Worm (Caenorhabditis elegans) whole organism, L3 larva: ENCODE results near the gene gem-1.

Source experiments
- R02D3.7 ChIP-seq: fragments of 150-350 bp; optimal IDR thresholded peaks from 2 replicates; lab custom pipeline; 2014; ENCODE audit warnings: missing biosample characterization, missing genetic modification characterization
- aly-2 ChIP-seq: fragments of 150-350 bp; optimal IDR thresholded peaks from 2 replicates; lab custom pipeline; 2014; ENCODE audit warnings: missing biosample characterization, missing genetic modification characterization
- ama-1 ChIP-seq: fragments of 150-350 bp; optimal IDR thresholded peaks from 2 replicates; lab custom pipeline; 2018
- ceh-16 ChIP-seq: sonication (generic microtip); optimal IDR thresholded peaks from 2 replicates; lab custom pipeline; 2017; ENCODE audit warnings: missing biosample characterization, missing genetic modification characterization
- ceh-82 ChIP-seq: fragments of 150-350 bp; optimal IDR thresholded peaks from 2 replicates; lab custom pipeline; 2014; ENCODE audit warnings: missing biosample characterization, missing genetic modification characterization
- ceh-9 ChIP-seq: sonication (generic microtip); optimal IDR thresholded peaks from 2 replicates; lab custom pipeline; 2018; ENCODE audit warnings: missing biosample characterization, missing genetic modification characterization
- egl-5 ChIP-seq: fragments of 150-350 bp; optimal IDR thresholded peaks from 2 replicates; lab custom pipeline; 2017; ENCODE audit warnings: missing biosample characterization, missing genetic modification reagents, missing genetic modification characterization, inconsistent platforms
- elt-1 ChIP-seq: fragments of 150-350 bp; optimal IDR thresholded peaks from 2 replicates; lab custom pipeline; 2014; ENCODE audit warnings: missing biosample characterization, missing genetic modification characterization
- elt-2 ChIP-seq: sonication (generic microtip); optimal IDR thresholded peaks from 2 replicates; lab custom pipeline; 2016; ENCODE audit warnings: missing genetic modification reagents, mild to moderate bottlenecking, missing genetic modification characterization, missing compliant biosample characterization
- elt-3 ChIP-seq, 3 experiments: fragments of 150-350 bp in 1 of 3; sonication (generic microtip) in 2 of 3; optimal IDR thresholded peaks; 2 replicates in 2 of 3; 4 replicates in 1 of 3; lab custom pipeline; 2014 to 2017; ENCODE audit warnings: missing biosample characterization in 3 of 3, missing genetic modification characterization in 3 of 3
- eor-1 ChIP-seq, 2 experiments: fragments of 150-350 bp; optimal IDR thresholded peaks; 2 replicates each; lab custom pipeline; 2014 to 2018; ENCODE audit warnings: missing biosample characterization in 2 of 2, missing genetic modification characterization in 2 of 2
- fkh-10 ChIP-seq: sonication (generic microtip); optimal IDR thresholded peaks from 2 replicates; lab custom pipeline; 2017; ENCODE audit warnings: missing biosample characterization, missing genetic modification reagents, missing genetic modification characterization
- fkh-2 ChIP-seq: fragments of 150-350 bp; optimal IDR thresholded peaks from 2 replicates; lab custom pipeline; 2014; ENCODE audit warnings: missing biosample characterization, missing genetic modification reagents, missing genetic modification characterization
- fos-1 ChIP-seq: fragments of 150-350 bp; optimal IDR thresholded peaks from 2 replicates; lab custom pipeline; 2014; ENCODE audit warnings: missing biosample characterization, missing genetic modification characterization
- hmg-11 ChIP-seq: sonication (generic microtip); optimal IDR thresholded peaks from 2 replicates; lab custom pipeline; 2016; ENCODE audit warnings: missing genetic modification characterization, missing compliant biosample characterization
- jun-1 ChIP-seq: fragments of 150-350 bp; optimal IDR thresholded peaks from 2 replicates; lab custom pipeline; 2014; ENCODE audit warnings: missing biosample characterization, missing genetic modification reagents, missing genetic modification characterization
- lin-15B ChIP-seq: fragments of 150-350 bp; optimal IDR thresholded peaks from 2 replicates; lab custom pipeline; 2014; ENCODE audit warnings: missing biosample characterization, missing genetic modification characterization
- lin-39 ChIP-seq: fragments of 150-350 bp; optimal IDR thresholded peaks from 2 replicates; lab custom pipeline; 2018; ENCODE audit warnings: missing biosample characterization, missing genetic modification reagents, missing genetic modification characterization
- lsy-12 ChIP-seq: sonication (generic microtip); optimal IDR thresholded peaks from 2 replicates; lab custom pipeline; 2016; ENCODE audit warnings: mild to moderate bottlenecking, missing genetic modification characterization, missing compliant biosample characterization
- mml-1 ChIP-seq: fragments of 150-350 bp; sonication (generic microtip); optimal IDR thresholded peaks from 3 replicates; lab custom pipeline; 2014; ENCODE audit warnings: missing biosample characterization, missing genetic modification characterization
- nfya-1 ChIP-seq: sonication (generic microtip); optimal IDR thresholded peaks from 2 replicates; lab custom pipeline; 2017; ENCODE audit warnings: missing genetic modification characterization, mild to moderate bottlenecking, missing compliant biosample characterization, antibody characterized with exemption, moderate library complexity; ENCODE audit not compliant: insufficient read depth
- nhr-12 ChIP-seq: fragments of 150-350 bp; optimal IDR thresholded peaks from 2 replicates; lab custom pipeline; 2014; ENCODE audit warnings: missing biosample characterization, missing genetic modification characterization
- nhr-23 ChIP-seq: fragments of 150-350 bp; optimal IDR thresholded peaks from 2 replicates; lab custom pipeline; 2014; ENCODE audit warnings: missing biosample characterization, missing genetic modification reagents, missing genetic modification characterization
- nhr-237 ChIP-seq: fragments of 150-350 bp; optimal IDR thresholded peaks from 2 replicates; lab custom pipeline; 2014; ENCODE audit warnings: missing biosample characterization, missing genetic modification characterization
- nhr-25 ChIP-seq: sonication (generic microtip); optimal IDR thresholded peaks from 2 replicates; lab custom pipeline; 2017; ENCODE audit warnings: missing biosample characterization, missing genetic modification characterization
- nhr-28 ChIP-seq: fragments of 150-350 bp; optimal IDR thresholded peaks from 2 replicates; lab custom pipeline; 2014; ENCODE audit warnings: missing biosample characterization, missing genetic modification characterization
- nhr-43 ChIP-seq: sonication (generic microtip); optimal IDR thresholded peaks from 2 replicates; lab custom pipeline; 2016; ENCODE audit warnings: mild to moderate bottlenecking, missing genetic modification characterization, missing compliant biosample characterization; ENCODE audit not compliant: poor library complexity, severe bottlenecking
- nhr-67 ChIP-seq: fragments of 150-350 bp; optimal IDR thresholded peaks from 2 replicates; lab custom pipeline; 2014; ENCODE audit warnings: missing biosample characterization, missing genetic modification characterization
- nhr-77 ChIP-seq: fragments of 150-350 bp; optimal IDR thresholded peaks from 2 replicates; lab custom pipeline; 2014; ENCODE audit warnings: missing biosample characterization, missing genetic modification characterization
- pha-4 ChIP-seq: fragments of 150-350 bp; optimal IDR thresholded peaks from 2 replicates; lab custom pipeline; 2014; ENCODE audit warnings: missing biosample characterization, missing genetic modification reagents, missing genetic modification characterization
- pqm-1 ChIP-seq: fragments of 150-350 bp; optimal IDR thresholded peaks from 2 replicates; lab custom pipeline; 2017; ENCODE audit warnings: missing biosample characterization, missing genetic modification characterization, inconsistent platforms
- skn-1 ChIP-seq: fragments of 150-350 bp; optimal IDR thresholded peaks from 2 replicates; lab custom pipeline; 2014; ENCODE audit warnings: missing biosample characterization, missing genetic modification characterization
- snpc-4 ChIP-seq: fragments of 150-350 bp; optimal IDR thresholded peaks from 2 replicates; lab custom pipeline; 2014; ENCODE audit warnings: missing biosample characterization, missing genetic modification characterization
- tbx-2 ChIP-seq: sonication (generic microtip); optimal IDR thresholded peaks from 2 replicates; lab custom pipeline; 2016; ENCODE audit warnings: mild to moderate bottlenecking, missing genetic modification characterization, missing compliant biosample characterization
- unc-39 ChIP-seq: sonication (generic microtip); optimal IDR thresholded peaks from 4 replicates; lab custom pipeline; 2017; ENCODE audit warnings: missing biosample characterization, missing genetic modification characterization
- unc-62 ChIP-seq: fragments of 150-350 bp; sonication (generic microtip); optimal IDR thresholded peaks from 4 replicates; lab custom pipeline; 2014; ENCODE audit warnings: missing biosample characterization, missing genetic modification reagents, missing genetic modification characterization
- ztf-11 ChIP-seq: fragments of 150-350 bp; optimal IDR thresholded peaks from 2 replicates; lab custom pipeline; 2014; ENCODE audit warnings: missing biosample characterization, missing genetic modification characterization
- ztf-4 ChIP-seq: fragments of 150-350 bp; optimal IDR thresholded peaks from 2 replicates; lab custom pipeline; 2014; ENCODE audit warnings: missing biosample characterization, missing genetic modification characterization

gem-1 gene

ce11 chrX:13349230-13350122, 27.3 kb downstream of the gem-1 start:
- TF ChIP-seq ceh-16 (tag; lab: Kevin White, UChicago) (no peak), lsy-12 (tag; lab: Kevin White, UChicago) (peak; percentile 63), unc-39 (no peak), fkh-2 (no peak), elt-2 (tag; lab: Kevin White, UChicago) (peak; percentile 32), ztf-11 (tag; lab: Kevin White, UChicago) (no peak), ztf-4 (tag; lab: Kevin White, UChicago) (peak; percentile 82), nhr-67 (tag; lab: Kevin White, UChicago) (peak; percentile 46), elt-1 (tag; lab: Kevin White, UChicago) (no peak), nhr-77 (no peak), pqm-1 (peak; percentile 79), eor-1 (tag; optimal IDR thresholded peaks at IDR 0.05; lab: Kevin White, UChicago) (peak in 1 of 2 experiments; percentile 36), egl-5 (tag; lab: Kevin White, UChicago) (no peak), pha-4 (tag; lab: Kevin White, UChicago) (peak; percentile 34), ama-1 (lab: Kevin White, UChicago) (peak; percentile 98), nfya-1 (peak; percentile 10), skn-1 (no peak), tbx-2 (peak; percentile 83), nhr-23 (peak; percentile 31), nhr-28 (peak; percentile 54), fos-1 (tag; lab: Kevin White, UChicago) (no peak), lin-15B (no peak), nhr-43 (tag; lab: Kevin White, UChicago) (peak; percentile 92), R02D3.7 (tag; lab: Kevin White, UChicago) (peak; percentile 24), ceh-82 (peak; percentile 27), elt-3 (tag; optimal IDR thresholded peaks at IDR 0.05; lab: Kevin White, UChicago) (peak in 1 of 3 experiments; percentile 67), nhr-12 (no peak), mml-1 (no peak)
- TF ChIP-seq, all 47 proteins: peak for 16

- TF ChIP-seq jun-1 (tag; lab: Kevin White, UChicago) (peak; percentile 19), nhr-77 (no peak), nhr-25 (peak; percentile 30), nhr-23 (peak; percentile 85), pha-4 (tag; lab: Kevin White, UChicago) (peak; percentile 17), elt-3 (tag; optimal IDR thresholded peaks at IDR 0.05; lab: Kevin White, UChicago) (peak in 1 of 3 experiments; percentile 9), unc-39 (no peak), hmg-11 (tag; lab: Kevin White, UChicago) (no peak), pqm-1 (peak; percentile 63), R02D3.7 (tag; lab: Kevin White, UChicago) (no peak), skn-1 (peak; percentile 49), tbx-2 (no peak), nhr-43 (tag; lab: Kevin White, UChicago) (peak; percentile 96), elt-2 (tag; lab: Kevin White, UChicago) (peak; percentile 64), snpc-4 (tag; lab: Kevin White, UChicago) (no peak), lsy-12 (tag; lab: Kevin White, UChicago) (peak; percentile 23), nfya-1 (peak; percentile 58), ztf-4 (tag; lab: Kevin White, UChicago) (peak; percentile 45)
- TF ChIP-seq, all 47 proteins: peak for 12
These were observed 28.4 kb downstream of the gem-1 start for ce11 chrX:13348417-13348816.

- TF ChIP-seq nfya-1 (no peak), R02D3.7 (tag; lab: Kevin White, UChicago) (no peak), nhr-237 (tag; lab: Kevin White, UChicago) (no peak), mml-1 (no peak), nhr-77 (no peak), nhr-25 (no peak), fkh-10 (GFP tag; lab: Kevin White, UChicago) (no peak), elt-1 (tag; lab: Kevin White, UChicago) (no peak), nhr-23 (no peak), unc-62 (no peak), elt-2 (tag; lab: Kevin White, UChicago) (no peak), egl-5 (tag; lab: Kevin White, UChicago) (no peak), ceh-9 (tag; lab: Kevin White, UChicago) (no peak), lin-39 (tag; lab: Kevin White, UChicago) (no peak), aly-2 (tag; lab: Kevin White, UChicago) (no peak), fos-1 (tag; lab: Kevin White, UChicago) (no peak)
These were observed 29.5 kb downstream of the gem-1 start for ce11 chrX:13347251-13347650.
